Fruit fly (Drosophila melanogaster) whole organism, prepupa: Measurements from ENCODE around the gene Act87E.
A peak's percentile ranks its signal among the peaks of the same experiment; 100 is the strongest.

ENCODE experiments used
- Blimp-1 ChIP-seq: fragments of 200-800 bp; sonication (Bioruptor generic); optimal IDR thresholded peaks from 3 replicates; lab custom pipeline; 2017; ENCODE audit warnings: missing biosample characterization, missing genetic modification characterization, mild to moderate bottlenecking, moderate library complexity, missing genetic modification reagents
- CG10669 ChIP-seq: fragments of 200-800 bp; sonication (Bioruptor generic); optimal IDR thresholded peaks from 3 replicates; lab custom pipeline; 2018; ENCODE audit warnings: missing biosample characterization, mild to moderate bottlenecking, missing genetic modification characterization, moderate library complexity
- CG11294 ChIP-seq: fragments of 200-800 bp; sonication (Bioruptor generic); IDR thresholded peaks from 2 replicates; pipeline ENCODE4 v1.3.6; 2022; ENCODE audit warnings: missing biosample characterization, missing genetic modification characterization
- CG11762 ChIP-seq: fragments of 200-800 bp; sonication (Bioruptor generic); optimal IDR thresholded peaks from 3 replicates; lab custom pipeline; 2016; ENCODE audit warnings: missing biosample characterization, missing genetic modification characterization; ENCODE audit not compliant: insufficient read depth
- CG11902 ChIP-seq: fragments of 200-800 bp; sonication (Bioruptor generic); optimal IDR thresholded peaks from 3 replicates; lab custom pipeline; 2016; ENCODE audit warnings: missing biosample characterization, missing genetic modification characterization
- CG15336 ChIP-seq: fragments of 200-800 bp; sonication (Bioruptor generic); IDR thresholded peaks from 2 replicates; pipeline ENCODE4 v1.3.6; 2022; ENCODE audit warnings: missing biosample characterization, missing genetic modification characterization
- CG1621 ChIP-seq: fragments of 200-800 bp; sonication (Bioruptor generic); optimal IDR thresholded peaks from 3 replicates; lab custom pipeline; 2018; ENCODE audit warnings: missing biosample characterization, mild to moderate bottlenecking, missing genetic modification characterization
- CG3032 ChIP-seq: fragments of 200-800 bp; optimal IDR thresholded peaks from 2 replicates; lab custom pipeline; 2019; ENCODE audit warnings: missing biosample characterization, mild to moderate bottlenecking, missing genetic modification characterization, moderate library complexity
- CG31627 ChIP-seq: fragments of 200-800 bp; sonication (Bioruptor generic); optimal IDR thresholded peaks from 3 replicates; lab custom pipeline; 2016; ENCODE audit warnings: missing biosample characterization, missing genetic modification characterization
- CG32006 ChIP-seq: fragments of 200-800 bp; sonication (Bioruptor generic); optimal IDR thresholded peaks from 3 replicates; lab custom pipeline; 2017; ENCODE audit warnings: missing biosample characterization, mild to moderate bottlenecking, missing genetic modification characterization
- CG3919 ChIP-seq: fragments of 200-800 bp; sonication (Bioruptor generic); optimal IDR thresholded peaks from 3 replicates; lab custom pipeline; 2016; ENCODE audit warnings: missing biosample characterization, missing genetic modification characterization
- CG6163 ChIP-seq: fragments of 200-800 bp; sonication (Bioruptor generic); IDR thresholded peaks from 3 replicates; pipeline ENCODE4 v1.3.6; 2022; ENCODE audit warnings: missing biosample characterization, missing genetic modification characterization
- CG6276 ChIP-seq: fragments of 200-800 bp; sonication (Bioruptor generic); optimal IDR thresholded peaks from 2 replicates; lab custom pipeline; 2017; ENCODE audit warnings: missing biosample characterization, mild to moderate bottlenecking, missing genetic modification characterization
- CG6792 ChIP-seq: fragments of 200-800 bp; sonication (Bioruptor generic); optimal IDR thresholded peaks from 3 replicates; lab custom pipeline; 2016; ENCODE audit warnings: missing biosample characterization, missing genetic modification characterization
- CG6854 ChIP-seq: fragments of 200-800 bp; sonication (Bioruptor generic); optimal IDR thresholded peaks from 2 replicates; lab custom pipeline; 2017; ENCODE audit warnings: missing biosample characterization, mild to moderate bottlenecking, missing genetic modification characterization
- CG7368 ChIP-seq: fragments of 200-800 bp; sonication (Bioruptor generic); optimal IDR thresholded peaks from 3 replicates; lab custom pipeline; 2016; ENCODE audit warnings: missing biosample characterization, missing genetic modification characterization
- CG8319 ChIP-seq: fragments of 200-800 bp; sonication (Bioruptor generic); optimal IDR thresholded peaks from 3 replicates; lab custom pipeline; 2016; ENCODE audit warnings: missing biosample characterization, missing genetic modification characterization
- CG9139 ChIP-seq: fragments of 200-800 bp; sonication (Bioruptor generic); optimal IDR thresholded peaks from 3 replicates; lab custom pipeline; 2017; ENCODE audit warnings: missing biosample characterization, mild to moderate bottlenecking, missing genetic modification characterization
- Eip75B ChIP-seq: fragments of 200-800 bp; sonication (Bioruptor generic); optimal IDR thresholded peaks from 3 replicates; lab custom pipeline; 2016; ENCODE audit warnings: missing biosample characterization, missing genetic modification characterization
- Ets21C ChIP-seq: fragments of 200-800 bp; sonication (Bioruptor generic); optimal IDR thresholded peaks from 3 replicates; lab custom pipeline; 2016; ENCODE audit warnings: missing biosample characterization, missing genetic modification characterization
- Ets96B ChIP-seq: fragments of 200-800 bp; optimal IDR thresholded peaks from 2 replicates; lab custom pipeline; 2019; ENCODE audit warnings: missing biosample characterization, mild to moderate bottlenecking, missing genetic modification characterization, moderate library complexity
- Hr4 ChIP-seq: fragments of 200-800 bp; sonication (Bioruptor generic); optimal IDR thresholded peaks from 3 replicates; lab custom pipeline; 2016; ENCODE audit warnings: missing biosample characterization, missing genetic modification characterization
- Met ChIP-seq: fragments of 200-800 bp; sonication (Bioruptor generic); optimal IDR thresholded peaks from 3 replicates; lab custom pipeline; 2016; ENCODE audit warnings: missing biosample characterization, missing genetic modification characterization
- Smox ChIP-seq: fragments of 200-800 bp; sonication (Bioruptor generic); optimal IDR thresholded peaks from 3 replicates; lab custom pipeline; 2016; ENCODE audit warnings: missing biosample characterization, missing genetic modification characterization
- Sox102F ChIP-seq: fragments of 200-800 bp; sonication (Bioruptor generic); optimal IDR thresholded peaks from 2 replicates; lab custom pipeline; 2016; ENCODE audit warnings: missing biosample characterization, mild to moderate bottlenecking, missing genetic modification characterization
- Sox14 ChIP-seq: fragments of 200-800 bp; sonication (Bioruptor generic); optimal IDR thresholded peaks from 3 replicates; lab custom pipeline; 2016; ENCODE audit warnings: missing biosample characterization, missing genetic modification characterization
- Sox15 ChIP-seq: fragments of 200-800 bp; sonication (Bioruptor generic); optimal IDR thresholded peaks from 3 replicates; lab custom pipeline; 2016; ENCODE audit warnings: missing biosample characterization, missing genetic modification characterization
- achi ChIP-seq: fragments of 200-800 bp; sonication (Bioruptor generic); optimal IDR thresholded peaks from 3 replicates; lab custom pipeline; 2016; ENCODE audit warnings: missing biosample characterization, missing genetic modification characterization
- acj6 ChIP-seq: fragments of 200-800 bp; sonication (Bioruptor generic); optimal IDR thresholded peaks from 3 replicates; lab custom pipeline; 2016; ENCODE audit warnings: missing biosample characterization, missing genetic modification characterization
- dac ChIP-seq: fragments of 200-800 bp; sonication (Bioruptor generic); optimal IDR thresholded peaks from 2 replicates; lab custom pipeline; 2017; ENCODE audit warnings: missing biosample characterization, mild to moderate bottlenecking, missing genetic modification characterization
- dsx ChIP-seq: fragments of 200-800 bp; optimal IDR thresholded peaks from 3 replicates; lab custom pipeline; 2019; ENCODE audit warnings: missing biosample characterization, mild to moderate bottlenecking, missing genetic modification characterization, moderate library complexity; ENCODE audit not compliant: poor library complexity, severe bottlenecking
- esn ChIP-seq: fragments of 200-800 bp; sonication (Bioruptor generic); optimal IDR thresholded peaks from 2 replicates; lab custom pipeline; 2016; ENCODE audit warnings: missing biosample characterization, mild to moderate bottlenecking, missing genetic modification characterization, moderate library complexity
- lz ChIP-seq: fragments of 200-800 bp; sonication (Bioruptor generic); optimal IDR thresholded peaks from 3 replicates; lab custom pipeline; 2016; ENCODE audit warnings: missing biosample characterization, missing genetic modification characterization
- pdm3 ChIP-seq: fragments of 200-800 bp; sonication (Bioruptor generic); optimal IDR thresholded peaks from 3 replicates; lab custom pipeline; 2016; ENCODE audit warnings: missing biosample characterization, missing genetic modification characterization
- spab ChIP-seq: fragments of 200-800 bp; sonication (Bioruptor generic); optimal IDR thresholded peaks from 2 replicates; lab custom pipeline; 2017; ENCODE audit warnings: missing biosample characterization, mild to moderate bottlenecking, missing genetic modification characterization, missing genetic modification reagents
- ss ChIP-seq, 2 experiments: fragments of 200-800 bp; sonication (Bioruptor generic); optimal IDR thresholded peaks; 2 replicates in 1 of 2; 3 replicates in 1 of 2; lab custom pipeline; 2017 to 2018; ENCODE audit warnings: mild to moderate bottlenecking in 2 of 2, missing biosample characterization in 2 of 2, missing genetic modification characterization in 2 of 2, moderate library complexity in 1 of 2
- svp ChIP-seq: fragments of 200-800 bp; sonication (Bioruptor generic); peaks from one replicate; lab custom pipeline; 2016; ENCODE audit warnings: missing biosample characterization, missing genetic modification characterization
- vri ChIP-seq: fragments of 200-800 bp; sonication (Bioruptor generic); optimal IDR thresholded peaks from 3 replicates; lab custom pipeline; 2016; ENCODE audit warnings: missing biosample characterization, mild to moderate bottlenecking, missing genetic modification characterization

Act87E gene

dm6 chr3R:13381744-13382435 lies 43.9 kb upstream of the Act87E start, which contains the start of the genes mRpS21 and Droj2 (continued):
- peak; percentile 70 for TF ChIP-seq vri
- TF ChIP-seq achi, result no peak
- TF ChIP-seq Smox (GFP tag; lab: Kevin White, UChicago), result peak; percentile 57
- no peak for TF ChIP-seq CG15336 (GFP tag; lab: Robert Waterston, UW)
- TF ChIP-seq acj6, result peak; percentile 29
- TF ChIP-seq esn (GFP tag; lab: Kevin White, UChicago), result peak; percentile 32
- no peak for TF ChIP-seq CG6792 (GFP tag; lab: Kevin White, UChicago)
- no peak for TF ChIP-seq CG6163
- TF ChIP-seq Sox15 (GFP tag; lab: Kevin White, UChicago), result peak; percentile 30
- no peak for TF ChIP-seq svp (GFP tag; lab: Kevin White, UChicago)
- no peak for TF ChIP-seq CG11294
- no peak for TF ChIP-seq CG8319 (GFP tag; lab: Kevin White, UChicago)
- TF ChIP-seq CG6854 (GFP tag; lab: Kevin White, UChicago), result peak; percentile 19
- no peak for TF ChIP-seq CG11902 (GFP tag; lab: Kevin White, UChicago)
- no peak for TF ChIP-seq CG10669
- TF ChIP-seq Sox102F, result peak; percentile 13
- no peak for TF ChIP-seq CG6276 (GFP tag; lab: Kevin White, UChicago)
- TF ChIP-seq CG7368 (GFP tag; lab: Kevin White, UChicago), result no peak
- peak; percentile 29 for TF ChIP-seq lz (GFP tag; lab: Kevin White, UChicago)
- TF ChIP-seq Blimp-1 (GFP tag; lab: Kevin White, UChicago), result no peak

DNA sequence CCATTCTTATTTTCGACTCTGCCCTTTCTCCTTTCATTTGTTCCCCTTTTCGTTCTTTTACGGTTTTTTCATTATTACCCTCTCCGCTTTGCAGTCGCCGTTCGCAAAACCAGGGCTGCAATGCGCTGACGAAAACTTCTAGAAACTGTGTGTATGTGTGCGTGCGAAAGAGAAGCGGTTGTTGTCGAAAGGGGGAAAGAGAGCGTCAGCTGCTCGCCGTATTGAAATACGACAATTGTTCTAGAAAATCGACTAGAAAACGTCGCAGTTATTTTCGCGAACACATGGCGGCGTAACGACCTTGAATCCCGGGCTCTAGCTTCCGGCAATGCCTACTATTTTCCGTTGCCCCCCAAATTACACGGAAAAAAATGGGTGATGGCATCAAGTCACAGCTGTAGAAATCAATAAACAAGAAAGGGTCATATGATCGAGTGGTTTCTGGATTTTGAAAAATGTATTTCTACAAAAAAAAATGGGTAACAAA lies 43.1 kb upstream of the Act87E start:
- TF ChIP-seq CG9139 (GFP tag; lab: Kevin White, UChicago), result no peak
- peak; percentile 63; the same call in 1 of the 2 replicates for TF ChIP-seq CG15336 (GFP tag; lab: Robert Waterston, UW)
- TF ChIP-seq Ets21C (GFP tag; lab: Kevin White, UChicago), result no peak
- TF ChIP-seq Sox14 (GFP tag; lab: Kevin White, UChicago), result peak; percentile 3
- TF ChIP-seq achi, result no peak
- no peak for TF ChIP-seq Hr4 (GFP tag; lab: Kevin White, UChicago)
- TF ChIP-seq CG1621 (tag; lab: Kevin White, UChicago), result peak; percentile 56
- TF ChIP-seq pdm3 (GFP tag; lab: Kevin White, UChicago), result no peak
- TF ChIP-seq ss (GFP tag; optimal IDR thresholded peaks at IDR 0.05; lab: Kevin White, UChicago), result no peak
- peak; percentile 1 for TF ChIP-seq esn (GFP tag; lab: Kevin White, UChicago)
- no peak for TF ChIP-seq Eip75B (GFP tag; lab: Kevin White, UChicago)
- TF ChIP-seq CG32006 (GFP tag; lab: Kevin White, UChicago), result no peak
- TF ChIP-seq, all 60 proteins: peak for 4

- TF ChIP-seq CG10669 (no peak), dsx (GFP tag; lab: Kevin White, UChicago) (no peak), Sox14 (GFP tag; lab: Kevin White, UChicago) (no peak), CG11762 (GFP tag; lab: Kevin White, UChicago) (no peak), Met (GFP tag; lab: Kevin White, UChicago) (no peak), CG6163 (no peak), CG7368 (GFP tag; lab: Kevin White, UChicago) (no peak), CG6854 (GFP tag; lab: Kevin White, UChicago) (no peak), CG3032 (tag; lab: Kevin White, UChicago) (no peak), dac (GFP tag; lab: Kevin White, UChicago) (no peak), spab (GFP tag; lab: Kevin White, UChicago) (no peak), Ets96B (no peak), CG31627 (GFP tag; lab: Kevin White, UChicago) (no peak), CG3919 (GFP tag; lab: Kevin White, UChicago) (no peak), svp (GFP tag; lab: Kevin White, UChicago) (no peak), CG6792 (GFP tag; lab: Kevin White, UChicago) (no peak), Ets21C (GFP tag; lab: Kevin White, UChicago) (no peak)
- TF ChIP-seq, all 60 proteins: peak for 0
Observed at dm6 chr3R:13385105-13385504, 40.7 kb upstream of the Act87E start.
